Worm (Caenorhabditis elegans) whole organism, L1 larva: ENCODE measurements around the gene K02E10.5.
A peak's percentile ranks its signal among the peaks of the same experiment; 100 is the strongest.

Source experiments
- C16A3.4 ChIP-seq: fragments of 150-350 bp; optimal IDR thresholded peaks from 2 replicates; lab custom pipeline; 2014; ENCODE audit warnings: missing biosample characterization, missing genetic modification characterization
- C34B4.2 ChIP-seq: sonication (generic microtip); optimal IDR thresholded peaks from 2 replicates; lab custom pipeline; 2017; ENCODE audit warnings: mild to moderate bottlenecking, missing genetic modification characterization, missing compliant biosample characterization
- aha-1 ChIP-seq: fragments of 150-350 bp; optimal IDR thresholded peaks from 2 replicates; lab custom pipeline; 2014; ENCODE audit warnings: missing biosample characterization, missing genetic modification characterization
- blmp-1 ChIP-seq: fragments of 150-350 bp; optimal IDR thresholded peaks from 2 replicates; lab custom pipeline; 2014; ENCODE audit warnings: missing biosample characterization, missing genetic modification characterization
- ceh-8 ChIP-seq: fragments of 200-800 bp; sonication (Bioruptor generic); optimal IDR thresholded peaks from 2 replicates; lab custom pipeline; 2018; ENCODE audit warnings: mild to moderate bottlenecking, missing genetic modification characterization, moderate library complexity, missing compliant biosample characterization
- ceh-90 ChIP-seq: sonication (generic microtip); optimal IDR thresholded peaks from 2 replicates; lab custom pipeline; 2016; ENCODE audit warnings: missing genetic modification characterization, missing compliant biosample characterization
- dsc-1 ChIP-seq: sonication (generic microtip); optimal IDR thresholded peaks from 2 replicates; lab custom pipeline; 2016; ENCODE audit warnings: mild to moderate bottlenecking, missing genetic modification characterization, missing compliant biosample characterization
- efl-1 ChIP-seq, 4 experiments: fragments of 150-350 bp; optimal IDR thresholded peaks in 3 of 4; peaks in 1 of 4; 1 replicate in 1 of 4; 2 replicates in 3 of 4; lab custom pipeline; 2014; ENCODE audit warnings: missing biosample characterization in 2 of 4, missing genetic modification characterization in 2 of 4, missing genetic modification reagents in 2 of 4
- egl-27 ChIP-seq, 2 experiments: fragments of 150-350 bp in 1 of 2; sonication (generic microtip); optimal IDR thresholded peaks; 3 replicates each; lab custom pipeline; 2017 to 2018; ENCODE audit warnings: missing biosample characterization in 2 of 2, missing genetic modification characterization in 2 of 2, missing genetic modification reagents in 2 of 2
- fos-1 ChIP-seq: fragments of 150-350 bp; optimal IDR thresholded peaks from 2 replicates; lab custom pipeline; 2014; ENCODE audit warnings: missing biosample characterization, missing genetic modification characterization
- grh-1 ChIP-seq: fragments of 200-800 bp; sonication (Bioruptor generic); IDR thresholded peaks from 2 replicates; pipeline ENCODE4 v1.3.6; 2022; ENCODE audit warnings: missing genetic modification reagents, missing genetic modification characterization, missing compliant biosample characterization
- hlh-17 ChIP-seq: fragments of 200-800 bp; sonication (Bioruptor generic); optimal IDR thresholded peaks from 2 replicates; lab custom pipeline; 2018; ENCODE audit warnings: missing genetic modification characterization, mild to moderate bottlenecking, missing compliant biosample characterization, moderate library complexity, borderline replicate concordance
- jun-1 ChIP-seq: fragments of 150-350 bp; optimal IDR thresholded peaks from 2 replicates; lab custom pipeline; 2014; ENCODE audit warnings: missing biosample characterization, missing genetic modification reagents, missing genetic modification characterization
- lin-14 ChIP-seq: fragments of 200-800 bp; sonication (Bioruptor generic); optimal IDR thresholded peaks from 2 replicates; lab custom pipeline; 2018; ENCODE audit warnings: mild to moderate bottlenecking, missing genetic modification characterization, moderate library complexity, missing compliant biosample characterization
- lsy-2 ChIP-seq, 2 experiments: fragments of 150-350 bp; optimal IDR thresholded peaks; 2 replicates each; lab custom pipeline; 2014; ENCODE audit warnings: missing biosample characterization in 2 of 2, missing genetic modification characterization in 2 of 2
- mab-9 ChIP-seq: fragments of 200-800 bp; sonication (Bioruptor generic); IDR thresholded peaks from 2 replicates; pipeline ENCODE4 v1.3.6; 2022; ENCODE audit warnings: missing genetic modification reagents, missing genetic modification characterization, missing compliant biosample characterization
- mep-1 ChIP-seq: fragments of 150-350 bp; optimal IDR thresholded peaks from 2 replicates; lab custom pipeline; 2014; ENCODE audit warnings: missing biosample characterization, missing genetic modification characterization
- nhr-19 ChIP-seq: fragments of 200-800 bp; sonication (Bioruptor generic); conservative IDR thresholded peaks from 2 replicates; pipeline ENCODE4 v1.3.6; 2022; ENCODE audit warnings: missing genetic modification characterization, missing compliant biosample characterization
- nhr-20 ChIP-seq: sonication (generic microtip); optimal IDR thresholded peaks from 2 replicates; lab custom pipeline; 2016; ENCODE audit warnings: mild to moderate bottlenecking, missing genetic modification characterization, missing compliant biosample characterization
- nhr-47 ChIP-seq: sonication (generic microtip); optimal IDR thresholded peaks from 2 replicates; lab custom pipeline; 2016; ENCODE audit warnings: mild to moderate bottlenecking, missing genetic modification characterization, moderate library complexity, missing compliant biosample characterization
- nhr-77 ChIP-seq: fragments of 150-350 bp; optimal IDR thresholded peaks from 2 replicates; lab custom pipeline; 2014; ENCODE audit warnings: missing biosample characterization, missing genetic modification characterization
- skn-1 ChIP-seq: fragments of 150-350 bp; optimal IDR thresholded peaks from 2 replicates; lab custom pipeline; 2014; ENCODE audit warnings: missing biosample characterization, missing genetic modification characterization
- snu-23 ChIP-seq: sonication (generic microtip); optimal IDR thresholded peaks from 2 replicates; lab custom pipeline; 2016; ENCODE audit warnings: missing genetic modification characterization, missing compliant biosample characterization
- sptf-1 ChIP-seq: fragments of 150-350 bp; optimal IDR thresholded peaks from 2 replicates; lab custom pipeline; 2014; ENCODE audit warnings: missing biosample characterization, missing genetic modification characterization
- tbx-2 ChIP-seq: sonication (generic microtip); optimal IDR thresholded peaks from 2 replicates; lab custom pipeline; 2016; ENCODE audit warnings: missing genetic modification characterization, missing compliant biosample characterization
- unc-130 ChIP-seq: fragments of 150-350 bp; optimal IDR thresholded peaks from 2 replicates; lab custom pipeline; 2017; ENCODE audit warnings: missing biosample characterization, missing genetic modification characterization, inconsistent platforms
- unc-86 ChIP-seq: sonication (generic microtip); optimal IDR thresholded peaks from 2 replicates; lab custom pipeline; 2016; ENCODE audit warnings: missing genetic modification characterization, missing compliant biosample characterization
- vab-15 ChIP-seq: sonication (generic microtip); optimal IDR thresholded peaks from 2 replicates; lab custom pipeline; 2017; ENCODE audit warnings: missing genotype, mild to moderate bottlenecking, missing genetic modification characterization, missing compliant biosample characterization
- zag-1 ChIP-seq: fragments of 150-350 bp; optimal IDR thresholded peaks from 2 replicates; lab custom pipeline; 2014; ENCODE audit warnings: missing biosample characterization, missing genetic modification characterization
- zip-4 ChIP-seq: fragments of 200-800 bp; sonication (Bioruptor generic); optimal IDR thresholded peaks from 2 replicates; lab custom pipeline; 2018; ENCODE audit warnings: mild to moderate bottlenecking, missing genetic modification characterization, moderate library complexity, missing compliant biosample characterization
- ztf-4 ChIP-seq: fragments of 150-350 bp; optimal IDR thresholded peaks from 2 replicates; lab custom pipeline; 2014; ENCODE audit warnings: missing biosample characterization, missing genetic modification characterization

K02E10.5 gene

DNA sequence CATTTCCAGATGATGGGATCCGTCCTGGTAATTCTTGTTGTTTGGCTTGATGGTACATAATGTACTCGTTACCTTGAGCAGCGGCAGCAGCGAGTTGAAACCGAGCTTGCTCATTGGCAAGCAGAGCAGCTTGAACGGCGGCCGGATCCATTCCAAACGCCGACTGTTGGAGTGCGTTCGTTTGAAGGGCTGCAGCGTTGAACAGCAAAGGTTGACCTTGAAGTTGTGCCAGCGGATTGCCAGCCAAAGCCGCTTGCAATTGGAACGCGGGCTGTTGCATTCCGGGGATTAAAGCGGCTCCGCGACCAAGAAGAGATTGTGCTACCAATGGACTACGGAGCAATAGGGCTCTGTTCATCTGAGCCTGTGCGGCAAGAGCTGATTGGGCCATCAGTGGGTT lies 32.5 kb downstream of the K02E10.5 start:
- TF ChIP-seq C34B4.2, result no peak
- no peak for TF ChIP-seq efl-1 (optimal IDR thresholded peaks at IDR 0.05; lab: Kevin White, UChicago)
- TF ChIP-seq efl-1 (GFP tag; optimal IDR thresholded peaks at IDR 0.05 in 1 of 2; lab: Kevin White, UChicago), result peak in 1 of 2 experiments; percentile 12
- no peak for TF ChIP-seq C16A3.4 (tag; lab: Kevin White, UChicago)
- TF ChIP-seq skn-1 (tag; lab: Kevin White, UChicago), result no peak

DNA sequence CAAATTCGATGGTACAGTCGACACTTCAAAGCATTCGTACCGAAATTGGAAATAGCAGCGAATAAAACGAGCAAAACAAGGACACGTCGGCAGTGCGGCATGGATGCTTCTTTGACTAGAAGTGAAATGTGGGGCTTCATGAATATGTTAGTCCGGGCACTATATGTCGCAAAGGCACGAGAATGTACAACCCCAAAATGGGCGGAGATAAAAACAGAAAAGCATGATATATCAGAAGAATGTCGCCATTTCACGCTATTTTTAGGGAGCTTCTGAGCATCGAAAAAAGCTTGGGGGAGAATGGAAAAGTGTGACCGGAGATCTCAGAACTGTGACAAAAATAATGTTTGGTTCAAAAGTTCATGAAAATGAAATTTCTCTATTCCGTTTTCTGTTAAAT lies 35.4 kb downstream of the K02E10.5 start, which contains the start of gene T07D1.3:
T07D1.3 (minus strand) TSS at position 101 of the 400 bp plus-strand sequence.
- TF ChIP-seq fos-1 (tag; lab: Kevin White, UChicago) (no peak), grh-1 (no peak), vab-15 (tag; lab: Kevin White, UChicago) (no peak), ztf-4 (tag; lab: Kevin White, UChicago) (no peak), skn-1 (tag; lab: Kevin White, UChicago) (no peak), zag-1 (tag; lab: Kevin White, UChicago) (no peak), nhr-47 (tag; lab: Kevin White, UChicago) (no peak), sptf-1 (tag; lab: Kevin White, UChicago) (no peak), mab-9 (no peak), C16A3.4 (tag; lab: Kevin White, UChicago) (no peak), aha-1 (tag; lab: Kevin White, UChicago) (no peak), lsy-2 (tag; optimal IDR thresholded peaks at IDR 0.05; lab: Kevin White, UChicago) (no peak), mep-1 (tag; lab: Kevin White, UChicago) (no peak), C34B4.2 (no peak)

DNA sequence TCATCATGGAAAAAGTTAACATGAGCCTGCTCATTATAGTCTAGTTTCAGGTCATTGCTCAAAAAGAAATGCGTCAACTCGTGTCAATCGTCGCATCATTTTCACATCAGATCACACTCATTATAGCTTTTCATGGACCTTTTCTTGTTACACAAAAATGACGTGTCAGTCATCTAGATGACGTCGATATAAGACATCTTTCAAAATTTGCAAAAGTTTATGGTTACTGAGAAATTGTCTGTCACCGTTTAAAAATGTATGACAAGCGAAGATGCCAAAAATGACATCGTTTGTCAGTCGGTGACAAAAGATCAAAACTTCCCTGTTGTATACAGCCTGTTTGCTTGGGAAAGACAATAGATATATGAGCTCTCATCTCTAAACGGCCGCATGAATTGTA lies 37.6 kb downstream of the K02E10.5 start:
- no peak for TF ChIP-seq C16A3.4 (tag; lab: Kevin White, UChicago)
- no peak for TF ChIP-seq fos-1 (tag; lab: Kevin White, UChicago)
- TF ChIP-seq unc-86 (tag; lab: Kevin White, UChicago), result peak; percentile 53
- no peak for TF ChIP-seq tbx-2 (tag; lab: Kevin White, UChicago)
- no peak for TF ChIP-seq ceh-90 (tag; lab: Kevin White, UChicago)

DNA sequence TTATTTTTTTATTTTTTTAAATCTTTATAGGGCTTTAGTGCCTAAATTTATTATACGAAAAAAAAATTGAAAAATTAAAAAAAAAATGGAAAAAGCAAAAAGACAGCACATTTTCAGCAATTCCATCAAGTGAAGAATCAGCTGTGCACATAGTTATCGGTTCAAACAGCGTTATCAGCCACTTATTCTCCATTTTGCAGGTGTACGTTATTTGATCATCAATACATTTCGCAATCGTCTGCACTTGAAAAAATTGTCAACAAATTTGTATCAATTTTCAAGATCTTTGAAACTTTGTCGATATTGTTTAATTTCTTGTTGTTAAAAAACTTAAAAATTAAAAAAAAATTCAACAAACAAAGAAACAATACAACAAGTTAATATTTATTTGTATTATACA lies 39.0 kb downstream of the K02E10.5 start:
- TF ChIP-seq efl-1 (optimal IDR thresholded peaks at IDR 0.05; lab: Kevin White, UChicago) (no peak), efl-1 (GFP tag; optimal IDR thresholded peaks at IDR 0.05 in 1 of 2; lab: Kevin White, UChicago) (peak in 1 of 2 experiments; percentile 73), skn-1 (tag; lab: Kevin White, UChicago) (peak; percentile 63), jun-1 (tag; lab: Kevin White, UChicago) (no peak)

DNA sequence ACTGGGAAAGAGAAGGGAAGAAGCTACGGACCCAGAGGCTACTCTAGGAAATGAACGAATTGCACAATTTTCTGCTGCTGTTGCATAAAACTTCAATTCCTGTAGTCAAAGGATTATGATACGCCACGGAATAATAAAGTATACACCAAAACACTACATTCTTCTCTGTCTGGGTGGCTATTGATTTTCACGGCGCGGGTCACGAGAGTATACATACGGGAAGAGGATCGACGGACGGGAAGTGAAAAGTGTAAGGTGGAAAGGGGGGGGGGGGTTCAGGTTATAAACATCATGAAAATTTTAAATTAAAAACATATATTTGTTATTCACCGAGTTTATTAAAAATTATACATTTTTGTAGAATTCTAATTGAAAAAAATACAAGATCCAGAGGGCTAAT lies 39.4 kb downstream of the K02E10.5 start:
- TF ChIP-seq ceh-90 (tag; lab: Kevin White, UChicago) (no peak), blmp-1 (tag; lab: Kevin White, UChicago) (peak; percentile 75), skn-1 (tag; lab: Kevin White, UChicago) (peak; percentile 40), egl-27 (tag; optimal IDR thresholded peaks at IDR 0.05; lab: Kevin White, UChicago) (no peak), lin-14 (peak; percentile 19), nhr-20 (tag; lab: Kevin White, UChicago) (peak; percentile 1), efl-1 (optimal IDR thresholded peaks at IDR 0.05; lab: Kevin White, UChicago) (no peak), efl-1 (GFP tag; optimal IDR thresholded peaks at IDR 0.05 in 1 of 2; lab: Kevin White, UChicago) (peak in 1 of 2 experiments; percentile 58)

DNA sequence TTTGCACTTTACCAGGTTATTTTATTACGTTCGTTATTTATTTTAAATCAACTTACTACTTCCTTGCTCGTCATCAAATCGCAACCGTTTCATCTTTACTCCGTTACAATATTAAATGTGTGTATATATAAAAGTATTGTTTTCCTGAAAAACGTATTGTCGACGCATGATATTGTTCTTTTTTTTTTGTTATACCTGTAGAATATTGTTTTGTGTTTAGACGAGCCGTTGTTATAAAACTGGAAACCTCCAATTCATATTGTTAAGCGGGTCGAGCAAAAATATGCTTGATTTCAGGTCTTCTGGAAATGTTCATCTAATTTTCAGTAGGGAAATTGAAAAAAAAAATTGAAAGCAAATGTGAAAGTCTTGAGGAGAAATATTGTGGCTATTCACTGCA lies 39.9 kb downstream of the K02E10.5 start, which contains the start of gene gid-2:
gid-2 (minus strand) TSS at position 101 of the 400 bp plus-strand sequence.
- TF ChIP-seq dsc-1 (tag; lab: Kevin White, UChicago) (peak; percentile 59), nhr-19 (GFP tag; lab: Robert Waterston, UW) (no peak), skn-1 (tag; lab: Kevin White, UChicago) (no peak), zip-4 (GFP tag; lab: Kevin White, UChicago) (no peak), snu-23 (GFP tag; lab: Kevin White, UChicago) (no peak), ceh-8 (GFP tag; lab: Kevin White, UChicago) (no peak), hlh-17 (GFP tag; lab: Kevin White, UChicago) (no peak), unc-130 (tag; lab: Kevin White, UChicago) (no peak), nhr-77 (tag; lab: Kevin White, UChicago) (no peak)
